Fruit fly (Drosophila melanogaster) whole organism, prepupa: Measurements from ENCODE around the gene Pax.
A peak's percentile ranks its signal among the peaks of the same experiment; 100 is the strongest.

Source experiments
- Blimp-1 ChIP-seq: fragments of 200-800 bp; sonication (Bioruptor generic); optimal IDR thresholded peaks from 3 replicates; lab custom pipeline; 2017; ENCODE audit warnings: missing biosample characterization, missing genetic modification characterization, mild to moderate bottlenecking, moderate library complexity, missing genetic modification reagents
- CG10631 ChIP-seq: fragments of 200-800 bp; sonication (Bioruptor generic); optimal IDR thresholded peaks from 2 replicates; lab custom pipeline; 2016; ENCODE audit warnings: missing biosample characterization, missing genetic modification characterization
- CG10669 ChIP-seq: fragments of 200-800 bp; sonication (Bioruptor generic); optimal IDR thresholded peaks from 3 replicates; lab custom pipeline; 2018; ENCODE audit warnings: missing biosample characterization, mild to moderate bottlenecking, missing genetic modification characterization, moderate library complexity
- CG11294 ChIP-seq: fragments of 200-800 bp; sonication (Bioruptor generic); IDR thresholded peaks from 2 replicates; pipeline ENCODE4 v1.3.6; 2022; ENCODE audit warnings: missing biosample characterization, missing genetic modification characterization
- CG11762 ChIP-seq: fragments of 200-800 bp; sonication (Bioruptor generic); optimal IDR thresholded peaks from 3 replicates; lab custom pipeline; 2016; ENCODE audit warnings: missing biosample characterization, missing genetic modification characterization; ENCODE audit not compliant: insufficient read depth
- CG11902 ChIP-seq: fragments of 200-800 bp; sonication (Bioruptor generic); optimal IDR thresholded peaks from 3 replicates; lab custom pipeline; 2016; ENCODE audit warnings: missing biosample characterization, missing genetic modification characterization
- CG15336 ChIP-seq: fragments of 200-800 bp; sonication (Bioruptor generic); IDR thresholded peaks from 2 replicates; pipeline ENCODE4 v1.3.6; 2022; ENCODE audit warnings: missing biosample characterization, missing genetic modification characterization
- CG1621 ChIP-seq: fragments of 200-800 bp; sonication (Bioruptor generic); optimal IDR thresholded peaks from 3 replicates; lab custom pipeline; 2018; ENCODE audit warnings: missing biosample characterization, mild to moderate bottlenecking, missing genetic modification characterization
- CG16779 ChIP-seq: fragments of 200-800 bp; sonication (Bioruptor generic); optimal IDR thresholded peaks from 3 replicates; lab custom pipeline; 2017; ENCODE audit warnings: missing biosample characterization, mild to moderate bottlenecking, missing genetic modification characterization
- CG3032 ChIP-seq: fragments of 200-800 bp; optimal IDR thresholded peaks from 2 replicates; lab custom pipeline; 2019; ENCODE audit warnings: missing biosample characterization, mild to moderate bottlenecking, missing genetic modification characterization, moderate library complexity
- CG34406 ChIP-seq: fragments of 200-800 bp; sonication (Bioruptor generic); optimal IDR thresholded peaks from 3 replicates; lab custom pipeline; 2016; ENCODE audit warnings: missing biosample characterization, missing genetic modification characterization
- CG3919 ChIP-seq: fragments of 200-800 bp; sonication (Bioruptor generic); optimal IDR thresholded peaks from 3 replicates; lab custom pipeline; 2016; ENCODE audit warnings: missing biosample characterization, missing genetic modification characterization
- CG4318 ChIP-seq: fragments of 200-800 bp; sonication (Bioruptor generic); optimal IDR thresholded peaks from 3 replicates; lab custom pipeline; 2017; ENCODE audit warnings: missing biosample characterization, mild to moderate bottlenecking, missing genetic modification characterization
- CG6163 ChIP-seq: fragments of 200-800 bp; sonication (Bioruptor generic); IDR thresholded peaks from 3 replicates; pipeline ENCODE4 v1.3.6; 2022; ENCODE audit warnings: missing biosample characterization, missing genetic modification characterization
- CG6276 ChIP-seq: fragments of 200-800 bp; sonication (Bioruptor generic); optimal IDR thresholded peaks from 2 replicates; lab custom pipeline; 2017; ENCODE audit warnings: missing biosample characterization, mild to moderate bottlenecking, missing genetic modification characterization
- CG6808 ChIP-seq: fragments of 200-800 bp; sonication (Bioruptor generic); optimal IDR thresholded peaks from 3 replicates; lab custom pipeline; 2017; ENCODE audit warnings: missing biosample characterization, missing genetic modification characterization, mild to moderate bottlenecking, moderate library complexity, missing genetic modification reagents
- CG8119 ChIP-seq: fragments of 200-800 bp; sonication (Bioruptor generic); IDR thresholded peaks from 3 replicates; pipeline ENCODE4 v1.3.6; 2022; ENCODE audit warnings: missing biosample characterization, missing genetic modification characterization
- CG8319 ChIP-seq: fragments of 200-800 bp; sonication (Bioruptor generic); optimal IDR thresholded peaks from 3 replicates; lab custom pipeline; 2016; ENCODE audit warnings: missing biosample characterization, missing genetic modification characterization
- Eip75B ChIP-seq: fragments of 200-800 bp; sonication (Bioruptor generic); optimal IDR thresholded peaks from 3 replicates; lab custom pipeline; 2016; ENCODE audit warnings: missing biosample characterization, missing genetic modification characterization
- Eip78C ChIP-seq: fragments of 200-800 bp; sonication (Bioruptor generic); peaks from one replicate; lab custom pipeline; 2016; ENCODE audit warnings: missing biosample characterization, missing genetic modification characterization
- Eip93F ChIP-seq: fragments of 200-800 bp; sonication (Bioruptor generic); optimal IDR thresholded peaks from 2 replicates; lab custom pipeline; 2016; ENCODE audit warnings: missing biosample characterization, mild to moderate bottlenecking, missing genetic modification characterization
- Ets21C ChIP-seq: fragments of 200-800 bp; sonication (Bioruptor generic); optimal IDR thresholded peaks from 3 replicates; lab custom pipeline; 2016; ENCODE audit warnings: missing biosample characterization, missing genetic modification characterization
- Ets96B ChIP-seq: fragments of 200-800 bp; optimal IDR thresholded peaks from 2 replicates; lab custom pipeline; 2019; ENCODE audit warnings: missing biosample characterization, mild to moderate bottlenecking, missing genetic modification characterization, moderate library complexity
- Gug ChIP-seq: fragments of 200-800 bp; sonication (Bioruptor generic); IDR thresholded peaks from 2 replicates; pipeline ENCODE4 v1.3.6; 2022; ENCODE audit warnings: missing biosample characterization, missing genetic modification characterization
- Hr38 ChIP-seq: sonication (Bioruptor generic); optimal IDR thresholded peaks from 2 replicates; lab custom pipeline; 2016; ENCODE audit warnings: missing biosample characterization, missing genetic modification characterization
- Hr4 ChIP-seq: fragments of 200-800 bp; sonication (Bioruptor generic); optimal IDR thresholded peaks from 3 replicates; lab custom pipeline; 2016; ENCODE audit warnings: missing biosample characterization, missing genetic modification characterization
- Lpt ChIP-seq: fragments of 200-800 bp; sonication (Bioruptor generic); optimal IDR thresholded peaks from 3 replicates; lab custom pipeline; 2016; ENCODE audit warnings: missing biosample characterization, missing genetic modification characterization
- Met ChIP-seq: fragments of 200-800 bp; sonication (Bioruptor generic); optimal IDR thresholded peaks from 3 replicates; lab custom pipeline; 2016; ENCODE audit warnings: missing biosample characterization, missing genetic modification characterization
- Smox ChIP-seq: fragments of 200-800 bp; sonication (Bioruptor generic); optimal IDR thresholded peaks from 3 replicates; lab custom pipeline; 2016; ENCODE audit warnings: missing biosample characterization, missing genetic modification characterization
- Sox14 ChIP-seq: fragments of 200-800 bp; sonication (Bioruptor generic); optimal IDR thresholded peaks from 3 replicates; lab custom pipeline; 2016; ENCODE audit warnings: missing biosample characterization, missing genetic modification characterization
- Sox15 ChIP-seq: fragments of 200-800 bp; sonication (Bioruptor generic); optimal IDR thresholded peaks from 3 replicates; lab custom pipeline; 2016; ENCODE audit warnings: missing biosample characterization, missing genetic modification characterization
- acj6 ChIP-seq: fragments of 200-800 bp; sonication (Bioruptor generic); optimal IDR thresholded peaks from 3 replicates; lab custom pipeline; 2016; ENCODE audit warnings: missing biosample characterization, missing genetic modification characterization
- cyc ChIP-seq: fragments of 200-800 bp; sonication (Bioruptor generic); optimal IDR thresholded peaks from 3 replicates; lab custom pipeline; 2016; ENCODE audit warnings: missing biosample characterization, missing genetic modification characterization
- dac ChIP-seq: fragments of 200-800 bp; sonication (Bioruptor generic); optimal IDR thresholded peaks from 2 replicates; lab custom pipeline; 2017; ENCODE audit warnings: missing biosample characterization, mild to moderate bottlenecking, missing genetic modification characterization
- dsx ChIP-seq: fragments of 200-800 bp; optimal IDR thresholded peaks from 3 replicates; lab custom pipeline; 2019; ENCODE audit warnings: missing biosample characterization, mild to moderate bottlenecking, missing genetic modification characterization, moderate library complexity; ENCODE audit not compliant: poor library complexity, severe bottlenecking
- eg ChIP-seq: fragments of 200-800 bp; sonication (Bioruptor generic); IDR thresholded peaks from 3 replicates; pipeline ENCODE4 v1.3.6; 2022; ENCODE audit warnings: missing biosample characterization, missing genetic modification characterization
- esn ChIP-seq: fragments of 200-800 bp; sonication (Bioruptor generic); optimal IDR thresholded peaks from 2 replicates; lab custom pipeline; 2016; ENCODE audit warnings: missing biosample characterization, mild to moderate bottlenecking, missing genetic modification characterization, moderate library complexity
- fd85E ChIP-seq: fragments of 200-800 bp; sonication (Bioruptor generic); optimal IDR thresholded peaks from 3 replicates; lab custom pipeline; 2016; ENCODE audit warnings: missing biosample characterization, missing genetic modification characterization
- fkh ChIP-seq: fragments of 200-800 bp; sonication (Bioruptor generic); optimal IDR thresholded peaks from 3 replicates; lab custom pipeline; 2017; ENCODE audit warnings: missing biosample characterization, mild to moderate bottlenecking, missing genetic modification characterization, moderate library complexity
- lz ChIP-seq: fragments of 200-800 bp; sonication (Bioruptor generic); optimal IDR thresholded peaks from 3 replicates; lab custom pipeline; 2016; ENCODE audit warnings: missing biosample characterization, missing genetic modification characterization
- net ChIP-seq: fragments of 200-800 bp; sonication (Bioruptor generic); optimal IDR thresholded peaks from 3 replicates; lab custom pipeline; 2016; ENCODE audit warnings: missing biosample characterization, missing genetic modification characterization
- pdm3 ChIP-seq: fragments of 200-800 bp; sonication (Bioruptor generic); optimal IDR thresholded peaks from 3 replicates; lab custom pipeline; 2016; ENCODE audit warnings: missing biosample characterization, missing genetic modification characterization
- salr ChIP-seq, 2 experiments: fragments of 200-800 bp; sonication (Bioruptor generic); optimal IDR thresholded peaks; 3 replicates each; lab custom pipeline; 2016 to 2018; ENCODE audit warnings: missing biosample characterization in 2 of 2, missing genetic modification characterization in 2 of 2, mild to moderate bottlenecking in 1 of 2
- spab ChIP-seq: fragments of 200-800 bp; sonication (Bioruptor generic); optimal IDR thresholded peaks from 2 replicates; lab custom pipeline; 2017; ENCODE audit warnings: missing biosample characterization, mild to moderate bottlenecking, missing genetic modification characterization, missing genetic modification reagents
- ss ChIP-seq, 2 experiments: fragments of 200-800 bp; sonication (Bioruptor generic); optimal IDR thresholded peaks; 2 replicates in 1 of 2; 3 replicates in 1 of 2; lab custom pipeline; 2017 to 2018; ENCODE audit warnings: mild to moderate bottlenecking in 2 of 2, missing biosample characterization in 2 of 2, missing genetic modification characterization in 2 of 2, moderate library complexity in 1 of 2
- svp ChIP-seq: fragments of 200-800 bp; sonication (Bioruptor generic); peaks from one replicate; lab custom pipeline; 2016; ENCODE audit warnings: missing biosample characterization, missing genetic modification characterization
- topi ChIP-seq: fragments of 200-800 bp; sonication (Bioruptor generic); optimal IDR thresholded peaks from 3 replicates; lab custom pipeline; 2016; ENCODE audit warnings: missing biosample characterization, missing genetic modification characterization

Pax gene

DNA sequence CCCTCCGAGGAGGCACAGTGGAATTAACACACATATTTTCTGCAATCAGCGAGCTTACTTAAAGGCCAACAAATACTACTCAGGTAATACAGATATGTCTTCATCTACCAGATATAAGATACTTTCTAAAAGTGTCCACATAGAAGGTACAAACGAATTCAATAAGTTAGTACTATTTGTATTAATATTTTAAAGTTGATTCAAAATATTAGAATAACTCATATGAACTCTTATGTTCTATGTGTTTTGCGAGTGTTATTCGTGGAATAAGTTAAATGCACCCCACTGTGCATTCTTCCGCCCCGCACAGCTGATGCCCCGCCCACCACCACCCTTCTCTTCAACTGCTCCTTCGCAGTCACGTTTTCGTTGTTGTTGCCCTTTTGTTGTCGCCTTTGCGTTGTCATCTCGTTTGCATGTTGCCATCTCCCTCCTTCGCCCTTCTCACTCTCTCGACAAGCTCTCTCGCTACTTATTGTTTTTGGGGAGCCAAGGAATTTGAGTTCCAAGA lies 64.7 kb downstream of the Pax start (continued):
- TF ChIP-seq acj6 (GFP tag; lab: Kevin White, UChicago) (peak; percentile 80), topi (GFP tag; lab: Kevin White, UChicago) (peak; percentile 79), salr (GFP tag; optimal IDR thresholded peaks at IDR 0.05; lab: Kevin White, UChicago) (peak in 1 of 2 experiments; percentile 60), Blimp-1 (GFP tag; lab: Kevin White, UChicago) (peak; percentile 63), eg (0 out of 3 replicates have a peak, but pooled peaks have one; percentile 37), dac (GFP tag; lab: Kevin White, UChicago) (no peak), dsx (peak; percentile 59), CG16779 (no peak), Hr38 (GFP tag; lab: Kevin White, UChicago) (no peak), CG11902 (peak; percentile 67), Smox (peak; percentile 82), CG4318 (GFP tag; lab: Kevin White, UChicago) (peak; percentile 39), fd85E (peak; percentile 19), CG8119 (GFP tag; lab: Robert Waterston, UW) (peak; percentile 48; the same call in 2 of the 3 replicates), Lpt (GFP tag; lab: Kevin White, UChicago) (peak; percentile 40), Ets96B (tag; lab: Kevin White, UChicago) (peak; percentile 60), CG8319 (GFP tag; lab: Kevin White, UChicago) (peak; percentile 67), CG10631 (peak; percentile 70), Met (GFP tag; lab: Kevin White, UChicago) (peak; percentile 86), CG11294 (GFP tag; lab: Robert Waterston, UW) (no peak), CG10669 (GFP tag; lab: Kevin White, UChicago) (peak; percentile 68), Sox14 (GFP tag; lab: Kevin White, UChicago) (peak; percentile 78), esn (peak; percentile 86), pdm3 (GFP tag; lab: Kevin White, UChicago) (peak; percentile 66), CG3919 (GFP tag; lab: Kevin White, UChicago) (peak; percentile 67), spab (GFP tag; lab: Kevin White, UChicago) (peak; percentile 50), Eip78C (GFP tag; lab: Kevin White, UChicago) (peak; percentile 90), CG1621 (tag; lab: Kevin White, UChicago) (peak; percentile 62), Gug (GFP tag; lab: Robert Waterston, UW) (no peak), CG6163 (GFP tag; lab: Robert Waterston, UW) (peak; percentile 55; the same call in 1 of the 3 replicates), svp (GFP tag; lab: Kevin White, UChicago) (peak; percentile 92), CG3032 (tag; lab: Kevin White, UChicago) (peak; percentile 63), CG6276 (GFP tag; lab: Kevin White, UChicago) (no peak), lz (GFP tag; lab: Kevin White, UChicago) (peak; percentile 78), ss (GFP tag; optimal IDR thresholded peaks at IDR 0.05; lab: Kevin White, UChicago) (peak; percentile 41 to 51), CG11762 (GFP tag; lab: Kevin White, UChicago) (peak; percentile 73), CG34406 (peak; percentile 71), Hr4 (peak; percentile 41), Eip93F (GFP tag; lab: Kevin White, UChicago) (peak; percentile 33), Ets21C (GFP tag; lab: Kevin White, UChicago) (peak; percentile 64)

DNA sequence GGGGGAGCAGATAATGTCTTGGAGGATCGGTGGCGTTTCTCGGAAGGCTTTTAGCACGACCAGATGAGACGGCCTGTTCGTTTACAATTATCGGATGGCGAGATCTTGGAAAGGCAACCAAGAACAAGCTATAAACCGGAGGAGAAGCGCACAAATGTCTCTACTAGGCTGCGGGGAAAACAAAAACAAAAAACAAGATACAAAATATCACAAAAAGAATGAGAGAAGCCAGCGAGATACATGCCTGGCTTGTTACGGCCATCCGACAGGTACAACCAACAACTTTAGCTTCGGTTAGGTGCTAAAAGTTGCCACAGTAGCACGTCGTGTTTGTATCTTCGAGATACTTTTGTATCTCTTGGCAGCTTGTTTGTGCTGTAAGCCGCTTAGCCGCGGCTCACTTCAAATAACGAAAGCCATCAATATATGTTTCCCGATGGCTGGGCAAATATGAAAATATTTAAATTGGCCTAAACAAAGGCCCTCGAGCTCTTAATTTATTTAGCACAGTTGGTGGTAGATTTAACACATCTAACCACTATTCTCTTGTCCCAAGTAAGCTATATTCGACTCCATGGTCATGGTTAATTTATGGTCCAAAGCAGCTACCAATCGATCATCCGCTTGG lies 66.5 kb downstream of the Pax start:
- no peak for TF ChIP-seq Eip75B (GFP tag; lab: Kevin White, UChicago)
- TF ChIP-seq Lpt (GFP tag; lab: Kevin White, UChicago) = peak; percentile 43
- peak; percentile 47 for TF ChIP-seq dsx
- peak; percentile 8 for TF ChIP-seq CG16779
- TF ChIP-seq CG6163 (GFP tag; lab: Robert Waterston, UW) = peak; percentile 44; the same call in 1 of the 3 replicates
- peak; percentile 54 for TF ChIP-seq CG1621 (tag; lab: Kevin White, UChicago)
- TF ChIP-seq ss (GFP tag; optimal IDR thresholded peaks at IDR 0.05; lab: Kevin White, UChicago) = peak; percentile 41 to 67
- TF ChIP-seq Ets96B (tag; lab: Kevin White, UChicago) = peak; percentile 16
- no peak for TF ChIP-seq pdm3 (GFP tag; lab: Kevin White, UChicago)
- TF ChIP-seq Sox15 = no peak
- peak; percentile 57 for TF ChIP-seq spab (GFP tag; lab: Kevin White, UChicago)
- no peak for TF ChIP-seq svp (GFP tag; lab: Kevin White, UChicago)
- peak; percentile 15 for TF ChIP-seq Eip78C (GFP tag; lab: Kevin White, UChicago)
- TF ChIP-seq CG6808 (GFP tag; lab: Kevin White, UChicago) = peak; percentile 56
- TF ChIP-seq net (GFP tag; lab: Kevin White, UChicago) = peak; percentile 4
- TF ChIP-seq CG3032 (tag; lab: Kevin White, UChicago) = peak; percentile 26
- no peak for TF ChIP-seq CG11294 (GFP tag; lab: Robert Waterston, UW)
- TF ChIP-seq eg = 0 out of 3 replicates have a peak, but pooled peaks have one; percentile 31
- TF ChIP-seq CG10669 (GFP tag; lab: Kevin White, UChicago) = peak; percentile 23
- peak; percentile 40; the same call in 1 of the 2 replicates for TF ChIP-seq CG15336
- peak; percentile 71 for TF ChIP-seq fkh (GFP tag; lab: Kevin White, UChicago)
- no peak for TF ChIP-seq cyc (GFP tag; lab: Kevin White, UChicago)
- TF ChIP-seq Smox = no peak
